Fruit fly (Drosophila melanogaster) whole organism, embryonic: ENCODE results near the gene CG17239.

Experiments used
- BEAF-32 ChIP-seq: fragments of 200-800 bp; sonication (Bioruptor generic); optimal IDR thresholded peaks from 3 replicates; lab custom pipeline; 2017; ENCODE audit warnings: missing biosample characterization, missing genetic modification characterization, mild to moderate bottlenecking, moderate library complexity, missing genetic modification reagents
- CG17802 ChIP-seq: fragments of 200-800 bp; sonication (Bioruptor generic); optimal IDR thresholded peaks from 2 replicates; lab custom pipeline; 2018; ENCODE audit warnings: missing biosample characterization, mild to moderate bottlenecking, missing genetic modification characterization, moderate library complexity
- CG34376 ChIP-seq: fragments of 200-800 bp; sonication (Bioruptor generic); optimal IDR thresholded peaks from 2 replicates; lab custom pipeline; 2018; ENCODE audit warnings: missing biosample characterization, mild to moderate bottlenecking, missing genetic modification characterization
- CG4854 ChIP-seq: fragments of 200-800 bp; sonication (Bioruptor generic); optimal IDR thresholded peaks from 2 replicates; lab custom pipeline; 2016; ENCODE audit warnings: missing biosample characterization, missing genetic modification characterization, inconsistent platforms
- CTCF ChIP-seq: fragments of 200-800 bp; sonication (Bioruptor generic); optimal IDR thresholded peaks from 2 replicates; lab custom pipeline; 2017; ENCODE audit warnings: missing biosample characterization, mild to moderate bottlenecking, missing genetic modification characterization, moderate library complexity
- Drgx ChIP-seq: fragments of 200-800 bp; sonication (Bioruptor generic); IDR thresholded peaks from 2 replicates; pipeline ENCODE4 v1.3.6; 2022; ENCODE audit warnings: missing biosample characterization, missing genetic modification characterization

dm6 chr2L:2221649-2222150 is 30.4 kb downstream of the CG17239 start:
- peak; percentile 94 for TF ChIP-seq CG34376
- TF ChIP-seq CG4854 = peak; percentile 91
- peak; percentile 17 for TF ChIP-seq BEAF-32
- peak; percentile 64 for TF ChIP-seq CG17802 (tag; lab: Kevin White, UChicago)
- TF ChIP-seq CTCF (GFP tag; lab: Kevin White, UChicago) = peak; percentile 41
- peak; percentile 99 for TF ChIP-seq Drgx (GFP tag; lab: Robert Waterston, UW)
